Fruit fly (Drosophila melanogaster): Measurements from ENCODE around the gene CG17258.

The CG17258 gene

DNA sequence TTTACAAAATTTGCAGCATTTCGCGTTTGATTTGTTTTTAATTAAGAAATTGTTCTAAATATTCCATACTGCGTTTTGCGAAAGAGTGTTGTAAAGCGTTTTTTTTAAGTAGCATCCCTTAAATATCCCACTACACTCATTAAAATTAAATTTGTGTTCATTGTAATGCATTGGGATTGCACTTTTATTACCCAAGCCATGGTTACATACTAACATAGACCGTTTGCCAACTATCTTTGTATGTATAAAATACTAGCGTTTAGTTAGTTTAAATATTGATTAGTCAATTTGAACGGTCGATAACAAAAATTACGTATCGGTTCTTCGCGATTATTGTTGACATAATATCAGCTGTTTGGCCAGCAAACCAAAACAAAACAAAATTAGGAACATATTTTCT, 4.6 kb upstream of the CG17258 start, which contains the start of the genes cnir and CG17221 (continued):
- peak; percentile 63 for TF ChIP-seq row (GFP tag; IDR thresholded peaks at IDR 0.05)
- TF ChIP-seq CG12299 (tag; optimal IDR thresholded peaks at IDR 0.05): peak; percentile 61
- peak; percentile 77 for TF ChIP-seq mam (GFP tag; optimal IDR thresholded peaks at IDR 0.05)
- TF ChIP-seq slbo (GFP tag; IDR thresholded peaks at IDR 0.05): peak; percentile 67; the same call in 1 of the 2 replicates
- TF ChIP-seq jing (GFP tag; optimal IDR thresholded peaks at IDR 0.05): no peak
- TF ChIP-seq CG10462 (GFP tag; optimal IDR thresholded peaks at IDR 0.05): peak; percentile 61
- peak; percentile 75 for TF ChIP-seq Ets97D (GFP tag; optimal IDR thresholded peaks at IDR 0.05)
- peak; percentile 54 for TF ChIP-seq CG7556 (GFP tag; optimal IDR thresholded peaks at IDR 0.05)
- TF ChIP-seq CG16815 (GFP tag; optimal IDR thresholded peaks at IDR 0.05): peak; percentile 15
- TF ChIP-seq CG10959 (GFP tag; IDR thresholded peaks at IDR 0.05): no peak
- peak; percentile 55 for TF ChIP-seq CG6689 (GFP tag; IDR thresholded peaks at IDR 0.05)
- peak; percentile 48; the same call in 1 of the 3 replicates for TF ChIP-seq CG11695 (GFP tag; IDR thresholded peaks at IDR 0.05)
- peak; percentile 10 for TF ChIP-seq tap (tag; optimal IDR thresholded peaks at IDR 0.05)
- peak; percentile 69 for TF ChIP-seq pum (GFP tag; optimal IDR thresholded peaks at IDR 0.05)
- peak; percentile 62; the same call in 1 of the 2 replicates for TF ChIP-seq hbn (GFP tag; IDR thresholded peaks at IDR 0.05; ENCODE audit: partially characterized antibody)
- TF ChIP-seq tin (GFP tag; optimal IDR thresholded peaks at IDR 0.05): peak; percentile 67
- TF ChIP-seq psq (GFP tag; optimal IDR thresholded peaks at IDR 0.05): no peak
- TF ChIP-seq zf30C (GFP tag; optimal IDR thresholded peaks at IDR 0.05): no peak
- TF ChIP-seq cato (GFP tag; optimal IDR thresholded peaks at IDR 0.05; ENCODE audit: borderline replicate concordance): peak; percentile 30
- TF ChIP-seq Atf3 (GFP tag; optimal IDR thresholded peaks at IDR 0.05): peak; percentile 26
- TF ChIP-seq zfh1 (GFP tag; IDR thresholded peaks at IDR 0.05): no peak
- TF ChIP-seq CG34376 (GFP tag; optimal IDR thresholded peaks at IDR 0.05): peak; percentile 59
- TF ChIP-seq CG33557 (GFP tag; optimal IDR thresholded peaks at IDR 0.05): peak; percentile 18
- peak; percentile 71 to 90 for TF ChIP-seq Pdp1 (GFP tag; optimal IDR thresholded peaks at IDR 0.05)
- peak; percentile 72 for TF ChIP-seq CG18599 (GFP tag; optimal IDR thresholded peaks at IDR 0.05)
- TF ChIP-seq grau (tag; optimal IDR thresholded peaks at IDR 0.05): peak; percentile 67
- TF ChIP-seq CG12104 (GFP tag; optimal IDR thresholded peaks at IDR 0.05): peak; percentile 39
- peak; percentile 43 for TF ChIP-seq tup (GFP tag; optimal IDR thresholded peaks at IDR 0.05)
- TF ChIP-seq CG13296 (GFP tag; optimal IDR thresholded peaks at IDR 0.05): peak; percentile 63
- TF ChIP-seq NFAT (GFP tag; IDR thresholded peaks at IDR 0.05): peak; percentile 47; the same call in 1 of the 2 replicates
- 0 out of 2 replicates have a peak, but pooled peaks have one; percentile 21 for TF ChIP-seq CG14441 (GFP tag; IDR thresholded peaks at IDR 0.05)
- peak; percentile 31 for TF ChIP-seq Spps (tag; optimal IDR thresholded peaks at IDR 0.05)
- peak; percentile 44 for TF ChIP-seq Sox100B (GFP tag; optimal IDR thresholded peaks at IDR 0.05)
- peak; percentile 60 for TF ChIP-seq Camta (GFP tag; optimal IDR thresholded peaks at IDR 0.05)
- peak; percentile 49 for TF ChIP-seq CG15601 (tag; optimal IDR thresholded peaks at IDR 0.05)
- TF ChIP-seq CG11093 (GFP tag; IDR thresholded peaks at IDR 0.05): no peak
- peak; percentile 36 for TF ChIP-seq CG9215 (GFP tag; IDR thresholded peaks at IDR 0.05)
- TF ChIP-seq dmrt99B (tag; optimal IDR thresholded peaks at IDR 0.05): peak; percentile 51
- peak; percentile 67 for TF ChIP-seq CG32532 (GFP tag; IDR thresholded peaks at IDR 0.05)
- peak; percentile 50 for TF ChIP-seq CG7372 (GFP tag; IDR thresholded peaks at IDR 0.05)
- peak; percentile 6 for TF ChIP-seq da (GFP tag; optimal IDR thresholded peaks at IDR 0.05)
- peak; percentile 97 for TF ChIP-seq Med (GFP tag)
- no peak for TF ChIP-seq pita (GFP tag; optimal IDR thresholded peaks at IDR 0.05)
- peak; percentile 47 for TF ChIP-seq E2f2 (GFP tag; IDR thresholded peaks at IDR 0.05)
- peak; percentile 51 for TF ChIP-seq bcd (GFP tag; optimal IDR thresholded peaks at IDR 0.05)
- TF ChIP-seq sd (tag; optimal IDR thresholded peaks at IDR 0.05): peak; percentile 23
- 0 out of 2 replicates have a peak, but pooled peaks have one; percentile 27 for TF ChIP-seq nerfin-2 (GFP tag; IDR thresholded peaks at IDR 0.05; ENCODE audit: partially characterized antibody)
- TF ChIP-seq fd64A (GFP tag; optimal IDR thresholded peaks at IDR 0.05): no peak
- peak; percentile 40 for TF ChIP-seq CG13123 (GFP tag; optimal IDR thresholded peaks at IDR 0.05)
- TF ChIP-seq CG17359 (tag; optimal IDR thresholded peaks at IDR 0.05): peak; percentile 58
- TF ChIP-seq lmd (GFP tag; IDR thresholded peaks at IDR 0.05): no peak
